Worm (Caenorhabditis elegans) whole organism, young adult: Measurements from ENCODE around the gene K05F1.10.

Experiments
- B0035.1 ChIP-seq: sonication (generic microtip); optimal IDR thresholded peaks from 2 replicates; lab custom pipeline; 2016; ENCODE audit warnings: missing genetic modification characterization, mild to moderate bottlenecking, missing compliant biosample characterization, missing genotype, missing genetic modification reagents
- B0261.1 ChIP-seq: sonication (generic microtip); optimal IDR thresholded peaks from 2 replicates; lab custom pipeline; 2016; ENCODE audit warnings: mild to moderate bottlenecking, missing genetic modification characterization, moderate library complexity, missing compliant biosample characterization
- C06A6.2 ChIP-seq: fragments of 200-800 bp; sonication (Bioruptor generic); conservative IDR thresholded peaks from 2 replicates; pipeline ENCODE4 v1.3.6; 2022; ENCODE audit warnings: missing genetic modification characterization, missing compliant biosample characterization
- D2030.7 ChIP-seq: fragments of 200-800 bp; sonication (Bioruptor generic); IDR thresholded peaks from 2 replicates; pipeline ENCODE4 v1.3.6; 2022; ENCODE audit warnings: missing genetic modification reagents, missing genetic modification characterization, missing compliant biosample characterization
- F22D6.2 ChIP-seq: sonication (generic microtip); optimal IDR thresholded peaks from 2 replicates; lab custom pipeline; 2016; ENCODE audit warnings: mild to moderate bottlenecking, missing genetic modification characterization, missing compliant biosample characterization
- F33H1.4 ChIP-seq: fragments of 200-800 bp; sonication (Bioruptor generic); IDR thresholded peaks from 2 replicates; pipeline ENCODE4 v1.3.6; 2022; ENCODE audit warnings: missing genetic modification reagents, missing genetic modification characterization, missing compliant biosample characterization
- F55B11.4 ChIP-seq: sonication (generic microtip); optimal IDR thresholded peaks from 2 replicates; lab custom pipeline; 2016; ENCODE audit warnings: missing compliant biosample characterization, missing genetic modification characterization, borderline replicate concordance; ENCODE audit not compliant: insufficient read depth
- F57C9.4 ChIP-seq: sonication (generic microtip); optimal IDR thresholded peaks from 2 replicates; lab custom pipeline; 2017; ENCODE audit warnings: mild to moderate bottlenecking, missing genetic modification characterization, missing compliant biosample characterization
- akir-1 ChIP-seq: fragments of 200-800 bp; sonication (Bioruptor generic); optimal IDR thresholded peaks from 2 replicates; lab custom pipeline; 2018; ENCODE audit warnings: mild to moderate bottlenecking, missing genetic modification characterization, moderate library complexity, missing compliant biosample characterization
- aptf-3 ChIP-seq: fragments of 200-800 bp; sonication (Bioruptor generic); IDR thresholded peaks from 2 replicates; pipeline ENCODE4 v1.3.6; 2022; ENCODE audit warnings: missing genetic modification characterization, missing compliant biosample characterization
- athp-1 ChIP-seq: sonication (generic microtip); optimal IDR thresholded peaks from 2 replicates; lab custom pipeline; 2017; ENCODE audit warnings: mild to moderate bottlenecking, missing genetic modification characterization, missing compliant biosample characterization
- attf-6 ChIP-seq: fragments of 200-800 bp; sonication (Bioruptor generic); IDR thresholded peaks from 2 replicates; pipeline ENCODE4 v1.3.6; 2022; ENCODE audit warnings: missing genetic modification reagents, missing genetic modification characterization, missing compliant biosample characterization
- bed-2 ChIP-seq: fragments of 200-800 bp; sonication (Bioruptor generic); IDR thresholded peaks from 2 replicates; pipeline ENCODE4 v1.3.6; 2022; ENCODE audit warnings: missing genetic modification reagents, missing genetic modification characterization, missing compliant biosample characterization
- ccch-3 ChIP-seq: fragments of 200-800 bp; sonication (Bioruptor generic); optimal IDR thresholded peaks from 2 replicates; lab custom pipeline; 2018; ENCODE audit warnings: mild to moderate bottlenecking, missing genetic modification characterization, missing compliant biosample characterization
- ceh-27 ChIP-seq: fragments of 200-800 bp; sonication (Bioruptor generic); optimal IDR thresholded peaks from 2 replicates; lab custom pipeline; 2018; ENCODE audit warnings: mild to moderate bottlenecking, missing genetic modification characterization, moderate library complexity, missing compliant biosample characterization
- ceh-79 ChIP-seq: sonication (generic microtip); optimal IDR thresholded peaks from 2 replicates; lab custom pipeline; 2017; ENCODE audit warnings: mild to moderate bottlenecking, missing genetic modification characterization, missing compliant biosample characterization
- ceh-91 ChIP-seq: fragments of 200-800 bp; sonication (Bioruptor generic); IDR thresholded peaks from 2 replicates; pipeline ENCODE4 v1.3.6; 2022; ENCODE audit warnings: missing genetic modification reagents, missing genetic modification characterization, missing compliant biosample characterization
- die-1 ChIP-seq: sonication (generic microtip); optimal IDR thresholded peaks from 2 replicates; lab custom pipeline; 2016; ENCODE audit warnings: missing genotype, mild to moderate bottlenecking, missing genetic modification characterization, missing compliant biosample characterization
- dpff-1 ChIP-seq: sonication (generic microtip); optimal IDR thresholded peaks from 2 replicates; lab custom pipeline; 2017; ENCODE audit warnings: mild to moderate bottlenecking, missing genetic modification characterization, missing compliant biosample characterization
- efl-1 ChIP-seq: fragments of 150-350 bp; optimal IDR thresholded peaks from 2 replicates; lab custom pipeline; 2014; ENCODE audit warnings: missing biosample characterization, missing genetic modification reagents, missing genetic modification characterization
- egrh-3 ChIP-seq: fragments of 200-800 bp; sonication (Bioruptor generic); IDR thresholded peaks from 2 replicates; pipeline ENCODE4 v1.3.6; 2022; ENCODE audit warnings: missing genetic modification reagents, missing genetic modification characterization, missing compliant biosample characterization
- hlh-26 ChIP-seq: fragments of 200-800 bp; sonication (Bioruptor generic); conservative IDR thresholded peaks from 2 replicates; pipeline ENCODE4 v1.3.6; 2022; ENCODE audit warnings: missing genetic modification reagents, missing genetic modification characterization, missing compliant biosample characterization
- hrde-1 ChIP-seq: sonication (generic microtip); optimal IDR thresholded peaks from 2 replicates; lab custom pipeline; 2016; ENCODE audit warnings: missing genetic modification characterization, mild to moderate bottlenecking, missing compliant biosample characterization, moderate library complexity, missing genotype, missing genetic modification reagents, borderline replicate concordance
- hsf-1 ChIP-seq: fragments of 200-800 bp; sonication (Bioruptor generic); IDR thresholded peaks from 2 replicates; pipeline ENCODE4 v1.3.6; 2022; ENCODE audit warnings: missing genetic modification reagents, missing genetic modification characterization, missing compliant biosample characterization
- lir-1 ChIP-seq: fragments of 200-800 bp; sonication (Bioruptor generic); conservative IDR thresholded peaks from 2 replicates; pipeline ENCODE4 v1.3.6; 2022; ENCODE audit warnings: missing genetic modification reagents, missing genetic modification characterization, missing compliant biosample characterization
- lsl-1 ChIP-seq: fragments of 200-800 bp; sonication (Bioruptor generic); optimal IDR thresholded peaks from 2 replicates; lab custom pipeline; 2018; ENCODE audit warnings: mild to moderate bottlenecking, missing genetic modification characterization, moderate library complexity, missing compliant biosample characterization
- madf-10 ChIP-seq: sonication (generic microtip); optimal IDR thresholded peaks from 2 replicates; lab custom pipeline; 2016; ENCODE audit warnings: mild to moderate bottlenecking, missing genetic modification characterization, missing compliant biosample characterization
- madf-3 ChIP-seq: fragments of 200-800 bp; sonication (Bioruptor generic); IDR thresholded peaks from 2 replicates; pipeline ENCODE4 v1.3.6; 2022; ENCODE audit warnings: missing genetic modification reagents, missing genetic modification characterization, missing compliant biosample characterization
- madf-6 ChIP-seq: fragments of 200-800 bp; sonication (Bioruptor generic); IDR thresholded peaks from 2 replicates; pipeline ENCODE4 v1.3.6; 2022; ENCODE audit warnings: missing genetic modification reagents, missing genetic modification characterization, missing compliant biosample characterization
- madf-8 ChIP-seq: fragments of 200-800 bp; sonication (Bioruptor generic); conservative IDR thresholded peaks from 2 replicates; pipeline ENCODE4 v1.3.6; 2022; ENCODE audit warnings: missing genetic modification reagents, missing genetic modification characterization, missing compliant biosample characterization
- mel-28 ChIP-seq: sonication (generic microtip); optimal IDR thresholded peaks from 2 replicates; lab custom pipeline; 2016; ENCODE audit warnings: borderline replicate concordance, mild to moderate bottlenecking, missing genetic modification characterization, missing compliant biosample characterization
- mes-4 ChIP-seq: sonication (generic microtip); optimal IDR thresholded peaks from 2 replicates; lab custom pipeline; 2016; ENCODE audit warnings: missing genotype, missing genetic modification characterization, missing compliant biosample characterization
- nfya-1 ChIP-seq: sonication (generic microtip); optimal IDR thresholded peaks from 2 replicates; lab custom pipeline; 2017; ENCODE audit warnings: antibody characterized with exemption, missing compliant biosample characterization, missing genetic modification characterization, borderline replicate concordance; ENCODE audit not compliant: insufficient read depth
- nhr-120 ChIP-seq: fragments of 200-800 bp; sonication (Bioruptor generic); IDR thresholded peaks from 2 replicates; pipeline ENCODE4 v1.3.6; 2022; ENCODE audit warnings: missing genetic modification characterization, missing compliant biosample characterization
- pha-4 ChIP-seq: fragments of 150-350 bp; sonication (generic microtip); optimal IDR thresholded peaks from 2 replicates; lab custom pipeline; 2014; ENCODE audit warnings: missing biosample characterization, missing genetic modification reagents, missing genetic modification characterization
- sdz-38 ChIP-seq: sonication (generic microtip); optimal IDR thresholded peaks from 2 replicates; lab custom pipeline; 2016; ENCODE audit warnings: missing genotype, missing genetic modification characterization, missing compliant biosample characterization
- snpc-1.3 ChIP-seq: sonication (generic microtip); optimal IDR thresholded peaks from 2 replicates; lab custom pipeline; 2017; ENCODE audit warnings: missing genetic modification characterization, mild to moderate bottlenecking, missing compliant biosample characterization, antibody characterized with exemption, moderate library complexity, missing genotype, missing genetic modification reagents; ENCODE audit not compliant: insufficient read depth
- somi-1 ChIP-seq: fragments of 200-800 bp; sonication (Bioruptor generic); optimal IDR thresholded peaks from 2 replicates; lab custom pipeline; 2018; ENCODE audit warnings: mild to moderate bottlenecking, missing genetic modification characterization, missing compliant biosample characterization
- sptf-2 ChIP-seq: fragments of 200-800 bp; sonication (Bioruptor generic); optimal IDR thresholded peaks from 2 replicates; lab custom pipeline; 2018; ENCODE audit warnings: mild to moderate bottlenecking, missing genetic modification characterization, missing compliant biosample characterization
- tbp1 ChIP-seq: fragments of 200-800 bp; sonication (Bioruptor generic); optimal IDR thresholded peaks from 2 replicates; lab custom pipeline; 2018; ENCODE audit warnings: mild to moderate bottlenecking, missing genetic modification characterization, missing compliant biosample characterization
- tlf-1 ChIP-seq: fragments of 200-800 bp; sonication (Bioruptor generic); optimal IDR thresholded peaks from 2 replicates; lab custom pipeline; 2018; ENCODE audit warnings: mild to moderate bottlenecking, missing genetic modification characterization, missing compliant biosample characterization
- unc-130 ChIP-seq: sonication (generic microtip); optimal IDR thresholded peaks from 2 replicates; lab custom pipeline; 2016; ENCODE audit warnings: missing genetic modification reagents, missing genetic modification characterization, missing compliant biosample characterization
- ztf-25 ChIP-seq: fragments of 200-800 bp; sonication (Bioruptor generic); IDR thresholded peaks from 2 replicates; pipeline ENCODE4 v1.3.6; 2022; ENCODE audit warnings: missing genetic modification reagents, missing genetic modification characterization, missing compliant biosample characterization
- ztf-26 ChIP-seq: sonication (generic microtip); optimal IDR thresholded peaks from 2 replicates; lab custom pipeline; 2017; ENCODE audit warnings: missing genetic modification characterization, missing compliant biosample characterization
- ztf-3 ChIP-seq: fragments of 200-800 bp; sonication (Bioruptor generic); optimal IDR thresholded peaks from 2 replicates; lab custom pipeline; 2018; ENCODE audit warnings: mild to moderate bottlenecking, missing genetic modification characterization, missing compliant biosample characterization
- ztf-6 ChIP-seq: fragments of 200-800 bp; sonication (Bioruptor generic); IDR thresholded peaks from 2 replicates; pipeline ENCODE4 v1.3.6; 2022; ENCODE audit warnings: missing genetic modification reagents, missing genetic modification characterization, missing compliant biosample characterization

K05F1.10 gene

ce11 chrII:5844694-5845129, 39.4 kb upstream of the K05F1.10 start (continued):
- TF ChIP-seq lsl-1 (peak; percentile 84), athp-1 (tag; lab: Kevin White, UChicago) (peak; percentile 95), sdz-38 (tag; lab: Kevin White, UChicago) (peak; percentile 59), tbp1 (GFP tag; lab: Kevin White, UChicago) (peak; percentile 84), ceh-79 (tag; lab: Kevin White, UChicago) (peak; percentile 97), ztf-6 (GFP tag; lab: Robert Waterston, UW) (peak; percentile 95), tlf-1 (GFP tag; lab: Kevin White, UChicago) (peak; percentile 99), ceh-91 (GFP tag; lab: Robert Waterston, UW) (peak; percentile 76), nfya-1 (tag; lab: Kevin White, UChicago) (no peak), F57C9.4 (tag; lab: Kevin White, UChicago) (peak; percentile 96), ztf-26 (tag; lab: Kevin White, UChicago) (peak; percentile 98), hsf-1 (GFP tag; lab: Robert Waterston, UW) (peak; percentile 82), C06A6.2 (GFP tag; lab: Robert Waterston, UW) (peak; percentile 99), dpff-1 (peak; percentile 81), nhr-120 (GFP tag; lab: Robert Waterston, UW) (peak; percentile 93), sptf-2 (GFP tag; lab: Kevin White, UChicago) (peak; percentile 91), ccch-3 (GFP tag; lab: Kevin White, UChicago) (peak; percentile 31), mes-4 (tag; lab: Kevin White, UChicago) (peak; percentile 77), efl-1 (peak; percentile 49), aptf-3 (GFP tag; lab: Robert Waterston, UW) (peak; percentile 81), hlh-26 (no peak), D2030.7 (GFP tag; lab: Robert Waterston, UW) (peak; percentile 99), hrde-1 (tag; lab: Kevin White, UChicago) (peak; percentile 94), unc-130 (GFP tag; lab: Kevin White, UChicago) (peak; percentile 94), mel-28 (tag; lab: Kevin White, UChicago) (peak; percentile 87), pha-4 (tag; lab: Kevin White, UChicago) (peak; percentile 99), madf-3 (GFP tag; lab: Robert Waterston, UW) (peak; percentile 95), akir-1 (peak; percentile 83), ceh-27 (GFP tag; lab: Kevin White, UChicago) (peak; percentile 99), attf-6 (GFP tag; lab: Robert Waterston, UW) (peak; percentile 100), madf-6 (GFP tag; lab: Robert Waterston, UW) (peak; percentile 94), B0035.1 (tag; lab: Kevin White, UChicago) (peak; percentile 97), die-1 (tag; lab: Kevin White, UChicago) (peak; percentile 88), madf-10 (tag; lab: Kevin White, UChicago) (peak; percentile 97), F55B11.4 (tag; lab: Kevin White, UChicago) (no peak), B0261.1 (tag; lab: Kevin White, UChicago) (peak; percentile 58), bed-2 (peak; percentile 94), F33H1.4 (peak; percentile 81), ztf-25 (GFP tag; lab: Robert Waterston, UW) (peak; percentile 80), madf-8 (GFP tag; lab: Robert Waterston, UW) (peak; percentile 84), egrh-3 (peak; percentile 84), somi-1 (GFP tag; lab: Kevin White, UChicago) (peak; percentile 98), snpc-1.3 (tag; lab: Kevin White, UChicago) (peak; percentile 96), ztf-3 (GFP tag; lab: Kevin White, UChicago) (peak; percentile 96), F22D6.2 (peak; percentile 95), lir-1 (GFP tag; lab: Robert Waterston, UW) (peak; percentile 94)
